Fruit fly (Drosophila melanogaster) whole organism, embryonic: ENCODE results near the gene CG2120.

ENCODE experiments used
- Atf3 ChIP-seq: fragments of 200-800 bp; sonication (Bioruptor generic); optimal IDR thresholded peaks from 3 replicates; lab custom pipeline; 2016; ENCODE audit warnings: missing biosample characterization, missing genetic modification characterization
- BEAF-32 ChIP-seq: fragments of 200-800 bp; sonication (Bioruptor generic); optimal IDR thresholded peaks from 3 replicates; lab custom pipeline; 2017; ENCODE audit warnings: missing biosample characterization, missing genetic modification characterization, mild to moderate bottlenecking, moderate library complexity, missing genetic modification reagents
- CG10267 ChIP-seq: fragments of 200-800 bp; sonication (Bioruptor generic); optimal IDR thresholded peaks from 2 replicates; lab custom pipeline; 2018; ENCODE audit warnings: missing biosample characterization, mild to moderate bottlenecking, missing genetic modification characterization, moderate library complexity
- CG11085 ChIP-seq: fragments of 200-800 bp; sonication (Bioruptor generic); IDR thresholded peaks from 2 replicates; pipeline ENCODE4 v1.3.6; 2022; ENCODE audit warnings: missing biosample characterization, missing genetic modification characterization
- CG11093 ChIP-seq: fragments of 200-800 bp; sonication (Bioruptor generic); IDR thresholded peaks from 3 replicates; pipeline ENCODE4 v1.3.6; 2022; ENCODE audit warnings: missing biosample characterization, missing genetic modification characterization
- CG11696 ChIP-seq: fragments of 200-800 bp; sonication (Bioruptor generic); IDR thresholded peaks from 2 replicates; pipeline ENCODE4 v1.3.6; 2022; ENCODE audit warnings: missing biosample characterization, missing genetic modification characterization
- CG14860 ChIP-seq: fragments of 200-800 bp; sonication (Bioruptor generic); IDR thresholded peaks from 3 replicates; pipeline ENCODE4 v1.3.6; 2022; ENCODE audit warnings: missing biosample characterization, missing genetic modification characterization; ENCODE audit not compliant: partially characterized antibody
- CG15514 ChIP-seq: fragments of 200-800 bp; sonication (Bioruptor generic); optimal IDR thresholded peaks from 3 replicates; lab custom pipeline; 2017; ENCODE audit warnings: missing biosample characterization, missing genetic modification characterization, mild to moderate bottlenecking, moderate library complexity, missing genetic modification reagents
- CG15601 ChIP-seq: fragments of 200-800 bp; sonication (Bioruptor generic); optimal IDR thresholded peaks from 3 replicates; lab custom pipeline; 2019; ENCODE audit warnings: missing biosample characterization, mild to moderate bottlenecking, missing genetic modification characterization, moderate library complexity
- CG17802 ChIP-seq: fragments of 200-800 bp; sonication (Bioruptor generic); optimal IDR thresholded peaks from 2 replicates; lab custom pipeline; 2018; ENCODE audit warnings: missing biosample characterization, mild to moderate bottlenecking, missing genetic modification characterization, moderate library complexity
- CG2116 ChIP-seq: fragments of 200-800 bp; sonication (Bioruptor generic); optimal IDR thresholded peaks from 3 replicates; lab custom pipeline; 2018; ENCODE audit warnings: missing biosample characterization, mild to moderate bottlenecking, missing genetic modification characterization
- CG2199 ChIP-seq: fragments of 200-800 bp; sonication (Bioruptor generic); IDR thresholded peaks from 3 replicates; pipeline ENCODE4 v1.3.6; 2022; ENCODE audit warnings: missing biosample characterization, missing genetic modification characterization
- CG3065 ChIP-seq: fragments of 200-800 bp; sonication (Bioruptor generic); optimal IDR thresholded peaks from 2 replicates; lab custom pipeline; 2016; ENCODE audit warnings: missing biosample characterization, missing genetic modification characterization
- CG4617 ChIP-seq: fragments of 200-800 bp; sonication (Bioruptor generic); optimal IDR thresholded peaks from 3 replicates; lab custom pipeline; 2016; ENCODE audit warnings: missing biosample characterization, missing genetic modification characterization, borderline replicate concordance
- CG6254 ChIP-seq: fragments of 200-800 bp; sonication (Bioruptor generic); optimal IDR thresholded peaks from 3 replicates; lab custom pipeline; 2017; ENCODE audit warnings: mild to moderate bottlenecking, missing biosample characterization, missing genetic modification reagents, missing genetic modification characterization
- CG7271 ChIP-seq: fragments of 200-800 bp; sonication (Bioruptor generic); optimal IDR thresholded peaks from 2 replicates; lab custom pipeline; 2018; ENCODE audit warnings: missing biosample characterization, mild to moderate bottlenecking, missing genetic modification characterization, moderate library complexity
- CG7963 ChIP-seq: fragments of 200-800 bp; sonication (Bioruptor generic); IDR thresholded peaks from 3 replicates; pipeline ENCODE4 v1.3.6; 2022; ENCODE audit warnings: missing biosample characterization, missing genetic modification characterization; ENCODE audit not compliant: partially characterized antibody
- CG8944 ChIP-seq: fragments of 200-800 bp; sonication (Bioruptor generic); optimal IDR thresholded peaks from 3 replicates; lab custom pipeline; 2016; ENCODE audit warnings: missing biosample characterization, missing genetic modification characterization
- Dp ChIP-seq: fragments of 200-800 bp; sonication (Bioruptor generic); optimal IDR thresholded peaks from 2 replicates; lab custom pipeline; 2018; ENCODE audit warnings: missing biosample characterization, mild to moderate bottlenecking, missing genetic modification characterization, moderate library complexity
- HLH4C ChIP-seq: fragments of 200-800 bp; sonication (Bioruptor generic); IDR thresholded peaks from 3 replicates; pipeline ENCODE4 v1.3.6; 2022; ENCODE audit warnings: missing biosample characterization, missing genetic modification characterization; ENCODE audit not compliant: partially characterized antibody
- Hmx ChIP-seq: fragments of 200-800 bp; sonication (Bioruptor generic); optimal IDR thresholded peaks from 2 replicates; lab custom pipeline; 2016; ENCODE audit warnings: missing biosample characterization, missing genetic modification characterization
- Hr51 ChIP-seq, 2 experiments: fragments of 200-800 bp; sonication (Bioruptor generic); optimal IDR thresholded peaks; 2 replicates in 1 of 2; 3 replicates in 1 of 2; lab custom pipeline; 2016 to 2018; ENCODE audit warnings: missing biosample characterization in 2 of 2, missing genetic modification characterization in 2 of 2, mild to moderate bottlenecking in 1 of 2, moderate library complexity in 1 of 2
- MBD-R2 ChIP-seq: fragments of 200-800 bp; sonication (Bioruptor generic); IDR thresholded peaks from 2 replicates; pipeline ENCODE4 v1.3.6; 2022; ENCODE audit warnings: missing biosample characterization, missing genetic modification characterization
- Med ChIP-seq: fragments of 200-800 bp; sonication (Bioruptor generic); peaks from one replicate; lab custom pipeline; 2016; ENCODE audit warnings: missing biosample characterization, missing genetic modification characterization, mild to moderate bottlenecking, inconsistent platforms, moderate library complexity
- Neu2 ChIP-seq: fragments of 200-800 bp; sonication (Bioruptor generic); optimal IDR thresholded peaks from 3 replicates; lab custom pipeline; 2016; ENCODE audit warnings: missing biosample characterization, missing genetic modification characterization, borderline replicate concordance
- Rfx ChIP-seq: fragments of 200-800 bp; sonication (Bioruptor generic); IDR thresholded peaks from 2 replicates; pipeline ENCODE4 v1.3.6; 2022; ENCODE audit warnings: missing biosample characterization, missing genetic modification characterization
- Sry-δ ChIP-seq: fragments of 200-800 bp; sonication (Bioruptor generic); optimal IDR thresholded peaks from 2 replicates; lab custom pipeline; 2016; ENCODE audit warnings: missing biosample characterization, missing genetic modification characterization
- bab2 ChIP-seq: fragments of 200-800 bp; sonication (Bioruptor generic); optimal IDR thresholded peaks from 2 replicates; lab custom pipeline; 2016; ENCODE audit warnings: missing biosample characterization, missing genetic modification characterization
- bbx ChIP-seq: fragments of 200-800 bp; sonication (Bioruptor generic); IDR thresholded peaks from 2 replicates; pipeline ENCODE4 v1.3.6; 2022; ENCODE audit warnings: missing biosample characterization, missing genetic modification characterization; ENCODE audit not compliant: partially characterized antibody
- bcd ChIP-seq: fragments of 200-800 bp; sonication (Bioruptor generic); optimal IDR thresholded peaks from 2 replicates; lab custom pipeline; 2017; ENCODE audit warnings: missing biosample characterization, mild to moderate bottlenecking, missing genetic modification characterization
- cato ChIP-seq: fragments of 200-800 bp; sonication (Bioruptor generic); optimal IDR thresholded peaks from 2 replicates; lab custom pipeline; 2016; ENCODE audit warnings: missing biosample characterization, missing genetic modification characterization, borderline replicate concordance
- chn ChIP-seq: fragments of 200-800 bp; sonication (Bioruptor generic); optimal IDR thresholded peaks from 2 replicates; lab custom pipeline; 2016; ENCODE audit warnings: missing biosample characterization, missing genetic modification characterization
- her ChIP-seq: fragments of 200-800 bp; sonication (Bioruptor generic); optimal IDR thresholded peaks from 2 replicates; lab custom pipeline; 2016; ENCODE audit warnings: missing biosample characterization, missing genetic modification characterization
- insv ChIP-seq, 2 experiments: fragments of 200-800 bp; sonication (Bioruptor generic); optimal IDR thresholded peaks; 3 replicates each; lab custom pipeline; 2016 to 2018; ENCODE audit warnings: missing biosample characterization in 2 of 2, missing genetic modification characterization in 2 of 2
- nerfin-2 ChIP-seq: fragments of 200-800 bp; sonication (Bioruptor generic); IDR thresholded peaks from 2 replicates; pipeline ENCODE4 v1.3.6; 2022; ENCODE audit warnings: missing biosample characterization, missing genetic modification characterization; ENCODE audit not compliant: partially characterized antibody
- oc ChIP-seq: fragments of 200-800 bp; sonication (Bioruptor generic); optimal IDR thresholded peaks from 2 replicates; lab custom pipeline; 2018; ENCODE audit warnings: missing biosample characterization, mild to moderate bottlenecking, missing genetic modification characterization, moderate library complexity
- pb ChIP-seq: fragments of 200-800 bp; sonication (Bioruptor generic); optimal IDR thresholded peaks from 3 replicates; lab custom pipeline; 2016; ENCODE audit warnings: missing biosample characterization, missing genetic modification characterization
- pita ChIP-seq: fragments of 200-800 bp; sonication (Bioruptor generic); optimal IDR thresholded peaks from 2 replicates; lab custom pipeline; 2017; ENCODE audit warnings: missing biosample characterization, mild to moderate bottlenecking, missing genetic modification characterization
- pros ChIP-seq: fragments of 200-800 bp; sonication (Bioruptor generic); optimal IDR thresholded peaks from 3 replicates; lab custom pipeline; 2019; ENCODE audit warnings: missing biosample characterization, mild to moderate bottlenecking, missing genetic modification characterization, moderate library complexity
- sc ChIP-seq, 3 experiments: fragments of >200 bp in 2 of 3; fragments of 200-800 bp in 1 of 3; sonication (Bioruptor generic) in 1 of 3; optimal IDR thresholded peaks; 2 replicates in 2 of 3; 3 replicates in 1 of 3; lab custom pipeline; 2017; ENCODE audit warnings: mild to moderate bottlenecking in 1 of 3, missing biosample characterization in 1 of 3, missing genetic modification characterization in 1 of 3, missing genetic modification reagents in 1 of 3
- sens ChIP-seq: fragments of 200-800 bp; sonication (Bioruptor generic); peaks from one replicate; lab custom pipeline; 2016; ENCODE audit warnings: missing biosample characterization, missing genetic modification characterization
- sisA ChIP-seq: fragments of 200-800 bp; sonication (Bioruptor generic); IDR thresholded peaks from 2 replicates; pipeline ENCODE4 v1.3.6; 2022; ENCODE audit warnings: missing biosample characterization, missing genetic modification characterization
- slp2 ChIP-seq: fragments of 200-800 bp; sonication (Bioruptor generic); optimal IDR thresholded peaks from 2 replicates; lab custom pipeline; 2016; ENCODE audit warnings: missing biosample characterization, missing genetic modification characterization
- trem ChIP-seq: fragments of 200-800 bp; optimal IDR thresholded peaks from 3 replicates; lab custom pipeline; 2019; ENCODE audit warnings: missing biosample characterization, mild to moderate bottlenecking, missing genetic modification characterization, moderate library complexity

The CG2120 gene

dm6 chrX:8145501-8146157 lies 10.0 kb downstream of the CG2120 start, which contains the start of the genes alpha-PheRS and CG2129 (continued):
- no peak for TF ChIP-seq chn (GFP tag; lab: Kevin White, UChicago)
- TF ChIP-seq sisA (GFP tag; lab: Robert Waterston, UW) = no peak
- TF ChIP-seq, all 482 proteins: peak for 98

- TF ChIP-seq her (GFP tag; lab: Kevin White, UChicago) = no peak
- TF ChIP-seq Hmx (GFP tag; lab: Kevin White, UChicago) = no peak
- TF ChIP-seq pb (GFP tag; lab: Kevin White, UChicago) = no peak
- TF ChIP-seq bab2 (GFP tag; lab: Kevin White, UChicago) = no peak
- TF ChIP-seq CG11696 (GFP tag; lab: Robert Waterston, UW) = no peak
Observed at dm6 chrX:8147649-8148048, 12.0 kb downstream of the CG2120 start, which contains the start of gene CG15336. Gene CG15336, plus strand, starts transcription at chrX:8147949.

- TF ChIP-seq CG15514 (GFP tag; lab: Kevin White, UChicago) (peak; percentile 67), insv (GFP tag; optimal IDR thresholded peaks at IDR 0.05; lab: Kevin White, UChicago) (peak in 1 of 2 experiments; percentile 10), CG8944 (GFP tag; lab: Kevin White, UChicago) (no peak), nerfin-2 (GFP tag; lab: Robert Waterston, UW) (no peak), CG3065 (GFP tag; lab: Kevin White, UChicago) (no peak), CG11093 (GFP tag; lab: Robert Waterston, UW) (no peak), Med (GFP tag; lab: Kevin White, UChicago) (peak; percentile 0), Dp (GFP tag; lab: Kevin White, UChicago) (peak; percentile 55), bcd (no peak), CG17802 (no peak), bbx (no peak), sens (GFP tag; lab: Kevin White, UChicago) (peak; percentile 86), slp2 (GFP tag; lab: Kevin White, UChicago) (no peak), MBD-R2 (GFP tag; lab: Robert Waterston, UW) (peak; percentile 61; the same call in 1 of the 2 replicates), trem (peak; percentile 30), HLH4C (0 out of 3 replicates have a peak, but pooled peaks have one; percentile 34), cato (GFP tag; lab: Kevin White, UChicago) (no peak), CG6254 (GFP tag; lab: Kevin White, UChicago) (no peak), pros (GFP tag; lab: Kevin White, UChicago) (no peak), CG7963 (GFP tag; lab: Robert Waterston, UW) (no peak), Hr51 (GFP tag; optimal IDR thresholded peaks at IDR 0.05; lab: Kevin White, UChicago) (no peak), Neu2 (GFP tag; lab: Kevin White, UChicago) (no peak), sc (optimal IDR thresholded peaks at IDR 0.05; lab: Kevin White, UChicago) (no peak), sc (GFP tag; optimal IDR thresholded peaks at IDR 0.05; lab: Kevin White, UChicago) (no peak), CG4617 (GFP tag; lab: Kevin White, UChicago) (peak; percentile 37), CG14860 (GFP tag; lab: Robert Waterston, UW) (no peak), Sry-δ (no peak), oc (tag; lab: Kevin White, UChicago) (no peak), CG7271 (tag; lab: Kevin White, UChicago) (no peak), pita (GFP tag; lab: Kevin White, UChicago) (peak; percentile 51), CG10267 (peak; percentile 31), CG2199 (GFP tag; lab: Robert Waterston, UW) (no peak), CG2116 (GFP tag; lab: Kevin White, UChicago) (peak; percentile 30), BEAF-32 (peak; percentile 23), Rfx (GFP tag; lab: Robert Waterston, UW) (no peak), CG11085 (no peak), CG15601 (tag; lab: Kevin White, UChicago) (no peak), Atf3 (GFP tag; lab: Kevin White, UChicago) (no peak)
Observed at dm6 chrX:8148556-8148955, 12.9 kb downstream of the CG2120 start, which contains the start of gene CG10959. Gene CG10959, plus strand, starts transcription at chrX:8148783.
